Fruit fly (Drosophila melanogaster) whole organism, pupa: ENCODE results near the gene CG33191.

ENCODE experiments used
- CG10348 ChIP-seq: fragments of 200-800 bp; sonication (Bioruptor generic); IDR thresholded peaks from 2 replicates; pipeline ENCODE4 v1.3.6; 2022; ENCODE audit warnings: missing biosample characterization, missing genetic modification characterization
- CG12605 ChIP-seq: fragments of 200-800 bp; sonication (Bioruptor generic); IDR thresholded peaks from 2 replicates; pipeline ENCODE4 v1.3.6; 2022; ENCODE audit warnings: missing biosample characterization, missing genetic modification characterization
- CG13204 ChIP-seq: fragments of 200-800 bp; sonication (Bioruptor generic); optimal IDR thresholded peaks from 2 replicates; lab custom pipeline; 2018; ENCODE audit warnings: missing biosample characterization, mild to moderate bottlenecking, missing genetic modification characterization, moderate library complexity
- CG14655 ChIP-seq: fragments of 200-800 bp; sonication (Bioruptor generic); optimal IDR thresholded peaks from 3 replicates; lab custom pipeline; 2017; ENCODE audit warnings: mild to moderate bottlenecking, missing biosample characterization, missing genetic modification reagents, missing genetic modification characterization
- CG15710 ChIP-seq: fragments of 200-800 bp; sonication (Bioruptor generic); optimal IDR thresholded peaks from 2 replicates; lab custom pipeline; 2018; ENCODE audit warnings: missing biosample characterization, mild to moderate bottlenecking, missing genetic modification characterization, moderate library complexity
- CG17806 ChIP-seq: fragments of 200-800 bp; sonication (Bioruptor generic); optimal IDR thresholded peaks from 2 replicates; lab custom pipeline; 2018; ENCODE audit warnings: missing biosample characterization, mild to moderate bottlenecking, missing genetic modification characterization, moderate library complexity
- CG32121 ChIP-seq: fragments of 200-800 bp; sonication (Bioruptor generic); IDR thresholded peaks from 2 replicates; pipeline ENCODE4 v1.3.6; 2022; ENCODE audit warnings: missing biosample characterization, missing genetic modification characterization
- CG34367 ChIP-seq: fragments of 200-800 bp; sonication (Bioruptor generic); optimal IDR thresholded peaks from 2 replicates; lab custom pipeline; 2018; ENCODE audit warnings: missing biosample characterization, mild to moderate bottlenecking, missing genetic modification characterization
- CG4496 ChIP-seq: fragments of 200-800 bp; sonication (Bioruptor generic); IDR thresholded peaks from 3 replicates; pipeline ENCODE4 v1.3.6; 2022; ENCODE audit warnings: missing biosample characterization, missing genetic modification characterization
- CG8159 ChIP-seq: fragments of 200-800 bp; sonication (Bioruptor generic); optimal IDR thresholded peaks from 3 replicates; lab custom pipeline; 2018; ENCODE audit warnings: missing biosample characterization, mild to moderate bottlenecking, missing genetic modification characterization, moderate library complexity
- CG8301 ChIP-seq: fragments of 200-800 bp; sonication (Bioruptor generic); optimal IDR thresholded peaks from 2 replicates; lab custom pipeline; 2018; ENCODE audit warnings: missing biosample characterization, mild to moderate bottlenecking, missing genetic modification characterization
- CG9948 ChIP-seq: fragments of 200-800 bp; sonication (Bioruptor generic); optimal IDR thresholded peaks from 2 replicates; lab custom pipeline; 2018; ENCODE audit warnings: missing biosample characterization, mild to moderate bottlenecking, missing genetic modification characterization, moderate library complexity
- D1 ChIP-seq: fragments of 200-800 bp; sonication (Bioruptor generic); optimal IDR thresholded peaks from 2 replicates; lab custom pipeline; 2018; ENCODE audit warnings: missing biosample characterization, mild to moderate bottlenecking, missing genetic modification characterization, moderate library complexity
- EcR ChIP-seq: fragments of 200-800 bp; sonication (Bioruptor generic); optimal IDR thresholded peaks from 3 replicates; lab custom pipeline; 2019; ENCODE audit warnings: missing biosample characterization, missing genetic modification characterization, mild to moderate bottlenecking, moderate library complexity, missing genetic modification reagents
- Ets98B ChIP-seq: fragments of 200-800 bp; sonication (Bioruptor generic); IDR thresholded peaks from 2 replicates; pipeline ENCODE4 v1.3.6; 2022; ENCODE audit warnings: missing biosample characterization, missing genetic modification characterization
- Pif1A ChIP-seq: fragments of 200-800 bp; sonication (Bioruptor generic); optimal IDR thresholded peaks from 3 replicates; lab custom pipeline; 2016; ENCODE audit warnings: missing biosample characterization, missing genetic modification characterization
- Pif1B ChIP-seq: fragments of 200-800 bp; sonication (Bioruptor generic); optimal IDR thresholded peaks from 3 replicates; lab custom pipeline; 2016; ENCODE audit warnings: missing biosample characterization, missing genetic modification characterization
- Snoo ChIP-seq: fragments of 200-800 bp; sonication (Bioruptor generic); optimal IDR thresholded peaks from 3 replicates; lab custom pipeline; 2017; ENCODE audit warnings: missing biosample characterization, mild to moderate bottlenecking, missing genetic modification characterization, inconsistent platforms
- fd96Ca ChIP-seq: fragments of 200-800 bp; sonication (Bioruptor generic); IDR thresholded peaks from 3 replicates; pipeline ENCODE4 v1.3.6; 2022; ENCODE audit warnings: missing biosample characterization, missing genetic modification characterization
- gl ChIP-seq: fragments of 200-800 bp; sonication (Bioruptor generic); optimal IDR thresholded peaks from 2 replicates; lab custom pipeline; 2018; ENCODE audit warnings: missing biosample characterization, mild to moderate bottlenecking, missing genetic modification characterization
- rn ChIP-seq: fragments of 200-800 bp; sonication (Bioruptor generic); IDR thresholded peaks from 2 replicates; pipeline ENCODE4 v1.3.6; 2022; ENCODE audit warnings: missing biosample characterization, missing genetic modification characterization

CG33191 gene

dm6 chr3R:8746354-8746753, 33.4 kb downstream of the CG33191 start:
- TF ChIP-seq D1 (tag; lab: Kevin White, UChicago) = peak; percentile 56
- TF ChIP-seq CG12605 = peak; percentile 84
- TF ChIP-seq CG14655 (GFP tag; lab: Kevin White, UChicago) = peak; percentile 72
- TF ChIP-seq CG15710 (tag; lab: Kevin White, UChicago) = peak; percentile 77
- peak; percentile 84 for TF ChIP-seq CG32121
- TF ChIP-seq Ets98B = peak; percentile 73
- peak; percentile 76 for TF ChIP-seq CG8301 (tag; lab: Kevin White, UChicago)
- TF ChIP-seq EcR (GFP tag; lab: Kevin White, UChicago) = no peak
- peak; percentile 68 for TF ChIP-seq CG34367 (tag; lab: Kevin White, UChicago)
- TF ChIP-seq Pif1B (GFP tag; lab: Kevin White, UChicago) = peak; percentile 92
- peak; percentile 87 for TF ChIP-seq CG4496
- TF ChIP-seq CG17806 (tag; lab: Kevin White, UChicago) = peak; percentile 79
- peak; percentile 78 for TF ChIP-seq CG9948 (tag; lab: Kevin White, UChicago)
- peak; percentile 95 for TF ChIP-seq Pif1A (GFP tag; lab: Kevin White, UChicago)
- TF ChIP-seq gl (tag; lab: Kevin White, UChicago) = peak; percentile 42
- TF ChIP-seq Snoo (tag; lab: Kevin White, UChicago) = peak; percentile 80
- no peak for TF ChIP-seq CG10348
- peak; percentile 86 for TF ChIP-seq CG8159
- peak; percentile 52 for TF ChIP-seq fd96Ca (GFP tag; lab: Robert Waterston, UW)
- TF ChIP-seq CG13204 (GFP tag; lab: Kevin White, UChicago) = peak; percentile 6
- 0 out of 2 replicates have a peak, but pooled peaks have one; percentile 28 for TF ChIP-seq rn (GFP tag; lab: Robert Waterston, UW)

DNA sequence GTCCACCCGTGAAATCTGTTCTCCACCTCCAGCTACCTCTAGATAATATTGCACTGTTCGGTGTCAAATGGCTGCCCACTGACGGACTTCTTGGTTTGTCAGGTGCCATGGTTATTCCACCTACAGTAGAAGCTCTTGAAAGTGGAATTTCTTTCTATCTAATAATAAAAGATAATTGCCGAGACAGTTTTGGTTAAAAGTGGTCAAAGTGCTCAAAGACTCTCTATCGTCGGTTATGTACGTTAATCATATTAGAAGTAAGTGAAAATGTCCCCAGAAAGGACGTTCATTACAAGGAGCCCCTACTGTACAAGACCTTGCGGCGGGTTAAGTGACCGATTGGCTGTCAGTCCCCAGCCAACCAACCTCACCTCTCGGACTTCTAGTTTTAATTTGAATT, 35.5 kb downstream of the CG33191 start:
- TF ChIP-seq CG15710 (tag; lab: Kevin White, UChicago) (peak; percentile 21), CG32121 (no peak; the same call in 1 of the 2 replicates), Ets98B (peak; percentile 35; the same call in 1 of the 2 replicates), CG8301 (tag; lab: Kevin White, UChicago) (peak; percentile 30), CG13204 (GFP tag; lab: Kevin White, UChicago) (no peak), rn (GFP tag; lab: Robert Waterston, UW) (no peak), CG9948 (tag; lab: Kevin White, UChicago) (peak; percentile 34), CG12605 (0 out of 2 replicates have a peak, but pooled peaks have one; percentile 19), Snoo (tag; lab: Kevin White, UChicago) (peak; percentile 46), CG8159 (peak; percentile 10), CG17806 (tag; lab: Kevin White, UChicago) (peak; percentile 48), Pif1A (GFP tag; lab: Kevin White, UChicago) (peak; percentile 75), CG10348 (no peak), fd96Ca (GFP tag; lab: Robert Waterston, UW) (peak; percentile 74), CG4496 (peak; percentile 24; the same call in 1 of the 3 replicates), CG14655 (GFP tag; lab: Kevin White, UChicago) (peak; percentile 44), D1 (tag; lab: Kevin White, UChicago) (no peak), CG34367 (tag; lab: Kevin White, UChicago) (no peak), EcR (GFP tag; lab: Kevin White, UChicago) (no peak), gl (tag; lab: Kevin White, UChicago) (no peak), Pif1B (GFP tag; lab: Kevin White, UChicago) (peak; percentile 61)

DNA sequence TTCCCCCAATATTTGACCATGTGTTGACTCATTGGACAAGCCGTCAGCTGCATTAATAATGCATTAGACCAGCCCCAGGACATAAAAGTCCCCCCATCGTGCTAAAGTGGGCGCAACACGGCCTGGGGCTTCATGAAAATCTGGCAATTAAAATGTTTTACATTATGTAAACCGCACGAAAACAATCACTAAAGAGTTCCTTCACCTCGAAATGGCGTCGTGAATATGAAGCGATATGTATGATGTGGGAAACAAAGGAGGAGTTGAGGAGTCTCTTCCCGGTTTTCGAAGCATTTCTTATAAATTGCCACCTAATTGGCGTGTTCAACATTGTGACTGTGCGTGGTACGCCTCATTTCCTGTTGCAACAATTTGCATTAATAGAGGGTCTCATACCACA, 37.1 kb downstream of the CG33191 start:
- TF ChIP-seq EcR (GFP tag; lab: Kevin White, UChicago) = peak; percentile 65
- TF ChIP-seq CG14655 (GFP tag; lab: Kevin White, UChicago) = no peak
- TF ChIP-seq, all 21 proteins: peak for 1

- no peak for TF ChIP-seq D1 (tag; lab: Kevin White, UChicago)
- no peak for TF ChIP-seq CG17806 (tag; lab: Kevin White, UChicago)
- TF ChIP-seq CG32121 = no peak
- no peak for TF ChIP-seq Pif1A (GFP tag; lab: Kevin White, UChicago)
- no peak for TF ChIP-seq CG4496
- no peak for TF ChIP-seq EcR (GFP tag; lab: Kevin White, UChicago)
- no peak for TF ChIP-seq CG9948 (tag; lab: Kevin White, UChicago)
- TF ChIP-seq, all 21 proteins: peak for 0
Measured at dm6 chr3R:8741941-8742340, 37.8 kb downstream of the CG33191 start.

- TF ChIP-seq CG4496 = no peak
- TF ChIP-seq CG13204 (GFP tag; lab: Kevin White, UChicago) = no peak
- TF ChIP-seq Pif1B (GFP tag; lab: Kevin White, UChicago) = no peak
- no peak for TF ChIP-seq gl (tag; lab: Kevin White, UChicago)
- no peak for TF ChIP-seq CG34367 (tag; lab: Kevin White, UChicago)
- TF ChIP-seq CG9948 (tag; lab: Kevin White, UChicago) = no peak
- no peak for TF ChIP-seq Pif1A (GFP tag; lab: Kevin White, UChicago)
- no peak for TF ChIP-seq CG14655 (GFP tag; lab: Kevin White, UChicago)
- TF ChIP-seq Ets98B = no peak
- TF ChIP-seq CG32121 = no peak
Measured at dm6 chr3R:8741248-8741647, 38.5 kb downstream of the CG33191 start.

- no peak for TF ChIP-seq CG17806 (tag; lab: Kevin White, UChicago)
- no peak for TF ChIP-seq Snoo (tag; lab: Kevin White, UChicago)
- no peak for TF ChIP-seq CG8301 (tag; lab: Kevin White, UChicago)
- no peak for TF ChIP-seq CG8159
- TF ChIP-seq CG32121 = no peak
Measured at dm6 chr3R:8740118-8740517, 39.6 kb downstream of the CG33191 start.
